Fruit fly (Drosophila melanogaster) S2 (cell line): ENCODE measurements around the gene CG7025.

Source experiments
- CG8478 ChIP-seq: fragments of >200 bp; optimal IDR thresholded peaks from 2 replicates; lab custom pipeline; 2018
- CTCF ChIP-seq, 2 experiments: fragments of >200 bp; optimal IDR thresholded peaks; 2 replicates each; lab custom pipeline; 2018

- TF ChIP-seq CTCF (optimal IDR thresholded peaks at IDR 0.05; lab: Kevin White, UChicago) (no peak), CG8478 (lab: Kevin White, UChicago) (no peak)
These were observed 26.7 kb downstream of the CG7025 start, which contains the start of gene Myo28B1 for dm6 chr2L:7665747-7666146.
